Worm (Caenorhabditis elegans) whole organism, mixed stage, embryonic: ENCODE measurements around the gene dlc-1.

Experiments
- M03D4.4 ChIP-seq: sonication (generic microtip); optimal IDR thresholded peaks from 2 replicates; lab custom pipeline; 2017; ENCODE audit warnings: mild to moderate bottlenecking, missing genetic modification characterization, missing compliant biosample characterization
- elt-3 ChIP-seq: fragments of 150-350 bp; optimal IDR thresholded peaks from 2 replicates; lab custom pipeline; 2014; ENCODE audit warnings: missing biosample characterization, missing genetic modification characterization
- flh-1 ChIP-seq: fragments of 200-800 bp; sonication (Bioruptor generic); optimal IDR thresholded peaks from 2 replicates; lab custom pipeline; 2018; ENCODE audit warnings: mild to moderate bottlenecking, missing genetic modification characterization, moderate library complexity, missing compliant biosample characterization
- lsy-2 ChIP-seq: fragments of 150-350 bp; optimal IDR thresholded peaks from 2 replicates; lab custom pipeline; 2014; ENCODE audit warnings: missing biosample characterization, missing genetic modification characterization
- nhr-76 ChIP-seq: sonication (generic microtip); optimal IDR thresholded peaks from 2 replicates; lab custom pipeline; 2017; ENCODE audit warnings: missing biosample characterization, missing genetic modification characterization
- pha-4 ChIP-seq: fragments of 150-350 bp; optimal IDR thresholded peaks from 2 replicates; lab custom pipeline; 2018; ENCODE audit warnings: missing biosample characterization, missing genetic modification reagents, missing genetic modification characterization
- unc-39 ChIP-seq: fragments of 150-350 bp; optimal IDR thresholded peaks from 2 replicates; lab custom pipeline; 2014; ENCODE audit warnings: missing biosample characterization, missing genetic modification characterization
- ztf-11 ChIP-seq: fragments of 150-350 bp; optimal IDR thresholded peaks from 2 replicates; lab custom pipeline; 2014; ENCODE audit warnings: missing biosample characterization, missing genetic modification characterization

- TF ChIP-seq flh-1 (GFP tag; lab: Kevin White, UChicago) = no peak
- no peak for TF ChIP-seq M03D4.4
- TF ChIP-seq ztf-11 = no peak
- TF ChIP-seq unc-39 (tag; lab: Kevin White, UChicago) = no peak
- no peak for TF ChIP-seq elt-3
- no peak for TF ChIP-seq nhr-76 (tag; lab: Kevin White, UChicago)
- peak; percentile 86 for TF ChIP-seq pha-4
- peak; percentile 81 for TF ChIP-seq lsy-2 (tag; lab: Kevin White, UChicago)
These were observed 31.8 kb downstream of the dlc-1 start, which contains the start of the genes mrps-17 and txdc-9 for ce11 chrIII:6431766-6432228.
